Worm (Caenorhabditis elegans) whole organism, L1 larva: ENCODE data around the gene pmk-1.

Experiments
- C16A3.4 ChIP-seq: fragments of 150-350 bp; optimal IDR thresholded peaks from 2 replicates; lab custom pipeline; 2014; ENCODE audit warnings: missing biosample characterization, missing genetic modification characterization
- Y116A8C.19 ChIP-seq: sonication (generic microtip); optimal IDR thresholded peaks from 2 replicates; lab custom pipeline; 2016; ENCODE audit warnings: missing compliant biosample characterization, missing genetic modification characterization, borderline replicate concordance
- alr-1 ChIP-seq: fragments of 200-800 bp; sonication (Bioruptor generic); optimal IDR thresholded peaks from 2 replicates; lab custom pipeline; 2018; ENCODE audit warnings: borderline replicate concordance, mild to moderate bottlenecking, missing genetic modification characterization, missing compliant biosample characterization
- aly-2 ChIP-seq: fragments of 150-350 bp; optimal IDR thresholded peaks from 2 replicates; lab custom pipeline; 2014; ENCODE audit warnings: missing biosample characterization, missing genetic modification characterization
- ceh-88 ChIP-seq: fragments of 200-800 bp; sonication (Bioruptor generic); IDR thresholded peaks from 2 replicates; pipeline ENCODE4 v1.3.6; 2022; ENCODE audit warnings: missing genetic modification characterization, missing compliant biosample characterization
- dpl-1 ChIP-seq, 3 experiments: fragments of 150-350 bp in 2 of 3; sonication (generic microtip) in 1 of 3; optimal IDR thresholded peaks; 2 replicates each; lab custom pipeline; 2014 to 2017; ENCODE audit warnings: missing biosample characterization in 3 of 3, missing genetic modification characterization in 3 of 3, missing genetic modification reagents in 3 of 3
- efl-1 ChIP-seq, 4 experiments: fragments of 150-350 bp; optimal IDR thresholded peaks in 3 of 4; peaks in 1 of 4; 1 replicate in 1 of 4; 2 replicates in 3 of 4; lab custom pipeline; 2014; ENCODE audit warnings: missing biosample characterization in 2 of 4, missing genetic modification characterization in 2 of 4, missing genetic modification reagents in 2 of 4
- elt-2 ChIP-seq: sonication (generic microtip); optimal IDR thresholded peaks from 2 replicates; lab custom pipeline; 2016; ENCODE audit warnings: missing genetic modification characterization, mild to moderate bottlenecking, inconsistent platforms, missing compliant biosample characterization, missing genetic modification reagents
- elt-3 ChIP-seq, 6 experiments: fragments of 150-350 bp in 1 of 6; sonication (generic microtip); optimal IDR thresholded peaks; 2 replicates each; lab custom pipeline; 2017 to 2018; ENCODE audit warnings: missing biosample characterization in 6 of 6, missing genetic modification characterization in 6 of 6, inconsistent platforms in 1 of 6
- fkh-10 ChIP-seq: sonication (generic microtip); optimal IDR thresholded peaks from 2 replicates; lab custom pipeline; 2017; ENCODE audit warnings: missing biosample characterization, missing genetic modification reagents, missing genetic modification characterization
- hlh-17 ChIP-seq: fragments of 200-800 bp; sonication (Bioruptor generic); optimal IDR thresholded peaks from 2 replicates; lab custom pipeline; 2018; ENCODE audit warnings: missing genetic modification characterization, mild to moderate bottlenecking, missing compliant biosample characterization, moderate library complexity, borderline replicate concordance
- hlh-4 ChIP-seq: sonication (generic microtip); optimal IDR thresholded peaks from 2 replicates; lab custom pipeline; 2016; ENCODE audit warnings: mild to moderate bottlenecking, missing genetic modification characterization, missing compliant biosample characterization
- hpl-2 ChIP-seq: fragments of 150-350 bp; optimal IDR thresholded peaks from 2 replicates; lab custom pipeline; 2014; ENCODE audit warnings: missing biosample characterization, missing genetic modification reagents, missing genetic modification characterization
- irx-1 ChIP-seq: sonication (generic microtip); optimal IDR thresholded peaks from 2 replicates; lab custom pipeline; 2016; ENCODE audit warnings: missing genetic modification characterization, missing compliant biosample characterization
- isw-1 ChIP-seq: fragments of 200-800 bp; sonication (Bioruptor generic); IDR thresholded peaks from 2 replicates; pipeline ENCODE4 v1.3.6; 2022; ENCODE audit warnings: missing genetic modification characterization, missing compliant biosample characterization
- lin-35 ChIP-seq, 2 experiments: fragments of 150-350 bp; optimal IDR thresholded peaks; 2 replicates each; lab custom pipeline; 2014; ENCODE audit warnings: missing biosample characterization in 2 of 2, missing genetic modification characterization in 2 of 2, missing genetic modification reagents in 2 of 2
- lin-39 ChIP-seq: fragments of 150-350 bp; optimal IDR thresholded peaks from 2 replicates; lab custom pipeline; 2014; ENCODE audit warnings: missing biosample characterization, missing genetic modification reagents, missing genetic modification characterization
- lsy-2 ChIP-seq, 2 experiments: fragments of 150-350 bp; optimal IDR thresholded peaks; 2 replicates each; lab custom pipeline; 2014; ENCODE audit warnings: missing biosample characterization in 2 of 2, missing genetic modification characterization in 2 of 2
- mdl-1 ChIP-seq, 2 experiments: fragments of 150-350 bp; optimal IDR thresholded peaks; 2 replicates each; lab custom pipeline; 2014 to 2017; ENCODE audit warnings: missing biosample characterization in 2 of 2, missing genetic modification characterization in 2 of 2, inconsistent platforms in 1 of 2
- mef-2 ChIP-seq: fragments of 150-350 bp; optimal IDR thresholded peaks from 2 replicates; lab custom pipeline; 2014; ENCODE audit warnings: missing biosample characterization, missing genetic modification characterization
- mep-1 ChIP-seq: fragments of 150-350 bp; optimal IDR thresholded peaks from 2 replicates; lab custom pipeline; 2014; ENCODE audit warnings: missing biosample characterization, missing genetic modification characterization
- nhr-11 ChIP-seq: fragments of 150-350 bp; optimal IDR thresholded peaks from 2 replicates; lab custom pipeline; 2014; ENCODE audit warnings: missing biosample characterization, missing genetic modification characterization
- nhr-12 ChIP-seq: sonication (generic microtip); optimal IDR thresholded peaks from 2 replicates; lab custom pipeline; 2017; ENCODE audit warnings: missing biosample characterization, missing genetic modification characterization
- nhr-19 ChIP-seq: fragments of 200-800 bp; sonication (Bioruptor generic); conservative IDR thresholded peaks from 2 replicates; pipeline ENCODE4 v1.3.6; 2022; ENCODE audit warnings: missing genetic modification characterization, missing compliant biosample characterization
- nhr-237 ChIP-seq: fragments of 150-350 bp; optimal IDR thresholded peaks from 2 replicates; lab custom pipeline; 2014; ENCODE audit warnings: missing biosample characterization, missing genetic modification characterization
- nhr-47 ChIP-seq: sonication (generic microtip); optimal IDR thresholded peaks from 2 replicates; lab custom pipeline; 2016; ENCODE audit warnings: mild to moderate bottlenecking, missing genetic modification characterization, moderate library complexity, missing compliant biosample characterization
- nhr-84 ChIP-seq: sonication (generic microtip); optimal IDR thresholded peaks from 2 replicates; lab custom pipeline; 2017; ENCODE audit warnings: missing biosample characterization, missing genetic modification characterization
- pag-3 ChIP-seq: sonication (generic microtip); optimal IDR thresholded peaks from 2 replicates; lab custom pipeline; 2017; ENCODE audit warnings: missing genetic modification characterization, mild to moderate bottlenecking, missing compliant biosample characterization, antibody characterized with exemption, borderline replicate concordance; ENCODE audit not compliant: insufficient read depth
- pax-3 ChIP-seq: fragments of 200-800 bp; sonication (Bioruptor generic); optimal IDR thresholded peaks from 2 replicates; lab custom pipeline; 2018; ENCODE audit warnings: mild to moderate bottlenecking, missing genetic modification characterization, moderate library complexity, missing compliant biosample characterization
- pqm-1 ChIP-seq: sonication (generic microtip); optimal IDR thresholded peaks from 3 replicates; lab custom pipeline; 2017; ENCODE audit warnings: missing biosample characterization, missing genetic modification characterization
- rnt-1 ChIP-seq: sonication (generic microtip); optimal IDR thresholded peaks from 2 replicates; lab custom pipeline; 2016; ENCODE audit warnings: mild to moderate bottlenecking, missing genetic modification characterization, moderate library complexity, missing compliant biosample characterization
- sptf-1 ChIP-seq: fragments of 150-350 bp; optimal IDR thresholded peaks from 2 replicates; lab custom pipeline; 2014; ENCODE audit warnings: missing biosample characterization, missing genetic modification characterization
- sup-37 ChIP-seq: fragments of 200-800 bp; sonication (Bioruptor generic); optimal IDR thresholded peaks from 2 replicates; lab custom pipeline; 2018; ENCODE audit warnings: mild to moderate bottlenecking, missing genetic modification characterization, missing compliant biosample characterization
- tlp-1 ChIP-seq: fragments of 150-350 bp; optimal IDR thresholded peaks from 2 replicates; lab custom pipeline; 2014; ENCODE audit warnings: missing biosample characterization, missing genetic modification characterization
- unc-130 ChIP-seq: fragments of 150-350 bp; optimal IDR thresholded peaks from 2 replicates; lab custom pipeline; 2017; ENCODE audit warnings: missing biosample characterization, missing genetic modification characterization, inconsistent platforms
- unc-30 ChIP-seq: sonication (generic microtip); optimal IDR thresholded peaks from 2 replicates; lab custom pipeline; 2017; ENCODE audit warnings: missing biosample characterization, missing genetic modification characterization
- unc-86 ChIP-seq: sonication (generic microtip); optimal IDR thresholded peaks from 2 replicates; lab custom pipeline; 2016; ENCODE audit warnings: missing genetic modification characterization, missing compliant biosample characterization
- unc-98 ChIP-seq: fragments of 200-800 bp; sonication (Bioruptor generic); IDR thresholded peaks from 2 replicates; pipeline ENCODE4 v1.3.6; 2022; ENCODE audit warnings: missing genetic modification characterization, missing compliant biosample characterization
- vab-15 ChIP-seq: sonication (generic microtip); optimal IDR thresholded peaks from 2 replicates; lab custom pipeline; 2017; ENCODE audit warnings: missing genotype, mild to moderate bottlenecking, missing genetic modification characterization, missing compliant biosample characterization
- xbp-1 ChIP-seq: sonication (generic microtip); optimal IDR thresholded peaks from 2 replicates; lab custom pipeline; 2016; ENCODE audit warnings: missing genetic modification characterization, missing compliant biosample characterization
- zip-4 ChIP-seq: fragments of 200-800 bp; sonication (Bioruptor generic); optimal IDR thresholded peaks from 2 replicates; lab custom pipeline; 2018; ENCODE audit warnings: mild to moderate bottlenecking, missing genetic modification characterization, moderate library complexity, missing compliant biosample characterization
- ztf-11 ChIP-seq, 2 experiments: sonication (generic microtip); optimal IDR thresholded peaks; 2 replicates each; lab custom pipeline; 2016 to 2017; ENCODE audit warnings: missing genetic modification characterization in 2 of 2, missing biosample characterization in 1 of 2, missing compliant biosample characterization in 1 of 2

pmk-1 gene

ce11 chrIV:8152688-8153087 lies 4.1 kb downstream of the pmk-1 start:
- no peak for TF ChIP-seq elt-3 (tag; optimal IDR thresholded peaks at IDR 0.05; lab: Kevin White, UChicago)
- TF ChIP-seq elt-2 (tag; lab: Kevin White, UChicago): peak; percentile 37

ce11 chrIV:8153163-8153562 lies 4.6 kb downstream of the pmk-1 start:
- no peak for TF ChIP-seq efl-1 (optimal IDR thresholded peaks at IDR 0.05; lab: Kevin White, UChicago)
- TF ChIP-seq efl-1 (GFP tag; optimal IDR thresholded peaks at IDR 0.05 in 1 of 2; lab: Kevin White, UChicago): peak in 1 of 2 experiments; percentile 14
- TF ChIP-seq Y116A8C.19 (tag; lab: Kevin White, UChicago): no peak

- TF ChIP-seq unc-86: no peak
- no peak for TF ChIP-seq pqm-1 (tag; lab: Kevin White, UChicago)
- TF ChIP-seq hpl-2 (GFP tag; lab: Kevin White, UChicago): no peak
- TF ChIP-seq lin-35 (GFP tag; optimal IDR thresholded peaks at IDR 0.05; lab: Kevin White, UChicago): no peak
- no peak for TF ChIP-seq alr-1
- TF ChIP-seq nhr-84 (tag; lab: Kevin White, UChicago): no peak
- TF ChIP-seq nhr-237: no peak
- TF ChIP-seq ceh-88 (GFP tag; lab: Robert Waterston, UW): no peak
- TF ChIP-seq zip-4 (GFP tag; lab: Kevin White, UChicago): no peak
- TF ChIP-seq, all 84 proteins: peak for 0
These were observed 6.4 kb downstream of the pmk-1 start for ce11 chrIV:8154966-8155365.

- TF ChIP-seq hlh-4 (tag; lab: Kevin White, UChicago): no peak
- TF ChIP-seq dpl-1 (GFP tag; optimal IDR thresholded peaks at IDR 0.05; lab: Kevin White, UChicago): no peak
- TF ChIP-seq C16A3.4: no peak
- no peak for TF ChIP-seq nhr-19 (GFP tag; lab: Robert Waterston, UW)
- TF ChIP-seq mep-1 (tag; lab: Kevin White, UChicago): no peak
- TF ChIP-seq lsy-2 (tag; optimal IDR thresholded peaks at IDR 0.05; lab: Kevin White, UChicago): no peak
- TF ChIP-seq sup-37 (GFP tag; lab: Kevin White, UChicago): no peak
- TF ChIP-seq irx-1: no peak
- TF ChIP-seq elt-2 (tag; lab: Kevin White, UChicago): no peak
- TF ChIP-seq alr-1: no peak
- no peak for TF ChIP-seq fkh-10 (GFP tag; lab: Kevin White, UChicago)
- TF ChIP-seq nhr-12: no peak
- TF ChIP-seq unc-30 (tag; lab: Kevin White, UChicago): no peak
- TF ChIP-seq nhr-47: no peak
- no peak for TF ChIP-seq vab-15 (tag; lab: Kevin White, UChicago)
- TF ChIP-seq nhr-11 (tag; lab: Kevin White, UChicago): no peak
- TF ChIP-seq rnt-1 (tag; lab: Kevin White, UChicago): no peak
- TF ChIP-seq unc-98 (GFP tag; lab: Robert Waterston, UW): no peak
These were observed 8.6 kb downstream of the pmk-1 start, which contains the start of gene B0218.5 for ce11 chrIV:8157161-8157560. Gene B0218.5, minus strand, starts transcription at chrIV:8157261.

ce11 chrIV:8159087-8159486 lies 10.5 kb downstream of the pmk-1 start, which contains the start of gene faah-1:
Gene faah-1, plus strand, starts transcription at chrIV:8159387.
- TF ChIP-seq aly-2 (tag; lab: Kevin White, UChicago) (no peak), mef-2 (tag; lab: Kevin White, UChicago) (no peak), tlp-1 (tag; lab: Kevin White, UChicago) (no peak), lin-39 (tag; lab: Kevin White, UChicago) (no peak), unc-130 (tag; lab: Kevin White, UChicago) (no peak), fkh-10 (GFP tag; lab: Kevin White, UChicago) (no peak), pag-3 (no peak), ztf-11 (tag; optimal IDR thresholded peaks at IDR 0.05; lab: Kevin White, UChicago) (no peak), nhr-12 (no peak), mdl-1 (tag; optimal IDR thresholded peaks at IDR 0.05; lab: Kevin White, UChicago) (no peak), isw-1 (GFP tag; lab: Robert Waterston, UW) (no peak), hlh-17 (no peak), alr-1 (no peak), lin-35 (GFP tag; optimal IDR thresholded peaks at IDR 0.05; lab: Kevin White, UChicago) (no peak), sptf-1 (tag; lab: Kevin White, UChicago) (no peak), pax-3 (tag; lab: Kevin White, UChicago) (no peak), xbp-1 (tag; lab: Kevin White, UChicago) (no peak), Y116A8C.19 (tag; lab: Kevin White, UChicago) (no peak), unc-86 (no peak)
